Worm (Caenorhabditis elegans) whole organism, L4 larva: ENCODE measurements around the gene dmsr-5.

ENCODE experiments used
- F26F4.8 ChIP-seq: fragments of 200-800 bp; sonication (Bioruptor generic); conservative IDR thresholded peaks from 2 replicates; pipeline ENCODE4 v1.3.6; 2022; ENCODE audit warnings: missing genetic modification characterization, missing compliant biosample characterization
- F37D6.2 ChIP-seq: sonication (generic microtip); optimal IDR thresholded peaks from 2 replicates; lab custom pipeline; 2016; ENCODE audit warnings: mild to moderate bottlenecking, missing genetic modification characterization, missing compliant biosample characterization
- T26A8.4 ChIP-seq: fragments of 200-800 bp; sonication (Bioruptor generic); IDR thresholded peaks from 2 replicates; pipeline ENCODE4 v1.3.6; 2022; ENCODE audit warnings: missing genetic modification characterization, missing compliant biosample characterization
- Y105C5A.15 ChIP-seq: fragments of 200-800 bp; sonication (Bioruptor generic); IDR thresholded peaks from 2 replicates; pipeline ENCODE4 v1.3.6; 2022; ENCODE audit warnings: missing genetic modification characterization, missing compliant biosample characterization
- Y5F2A.4 ChIP-seq: fragments of 200-800 bp; sonication (Bioruptor generic); optimal IDR thresholded peaks from 2 replicates; lab custom pipeline; 2018; ENCODE audit warnings: mild to moderate bottlenecking, missing genetic modification characterization, missing compliant biosample characterization
- ZK546.5 ChIP-seq, 2 experiments: sonication (generic microtip); optimal IDR thresholded peaks; 2 replicates each; lab custom pipeline; 2017; ENCODE audit warnings: missing biosample characterization in 2 of 2, missing genetic modification characterization in 2 of 2
- aha-1 ChIP-seq: fragments of 150-350 bp; peaks from one replicate; lab custom pipeline; 2014; ENCODE audit warnings: missing biosample characterization, missing genetic modification characterization
- attf-4 ChIP-seq: sonication (generic microtip); optimal IDR thresholded peaks from 3 replicates; lab custom pipeline; 2017; ENCODE audit warnings: missing biosample characterization, missing genetic modification characterization
- ceh-28 ChIP-seq: fragments of 150-350 bp; optimal IDR thresholded peaks from 2 replicates; lab custom pipeline; 2014; ENCODE audit warnings: missing biosample characterization, missing genetic modification reagents, missing genetic modification characterization
- ceh-32 ChIP-seq: sonication (generic microtip); optimal IDR thresholded peaks from 2 replicates; lab custom pipeline; 2016; ENCODE audit warnings: mild to moderate bottlenecking, missing genetic modification characterization, missing compliant biosample characterization; ENCODE audit not compliant: poor library complexity
- ceh-44 ChIP-seq: fragments of 200-800 bp; sonication (Bioruptor generic); IDR thresholded peaks from 2 replicates; pipeline ENCODE4 v1.3.6; 2022; ENCODE audit warnings: missing genetic modification reagents, missing genetic modification characterization, missing compliant biosample characterization
- ceh-82 ChIP-seq: sonication (generic microtip); optimal IDR thresholded peaks from 2 replicates; lab custom pipeline; 2017; ENCODE audit warnings: missing biosample characterization, missing genetic modification characterization
- cey-2 ChIP-seq: sonication (generic microtip); optimal IDR thresholded peaks from 3 replicates; lab custom pipeline; 2017; ENCODE audit warnings: missing genetic modification characterization, mild to moderate bottlenecking, missing compliant biosample characterization, antibody characterized with exemption, borderline replicate concordance; ENCODE audit not compliant: insufficient read depth
- daf-12 ChIP-seq: fragments of 150-350 bp; optimal IDR thresholded peaks from 2 replicates; lab custom pipeline; 2014; ENCODE audit warnings: missing biosample characterization, missing genetic modification reagents, missing genetic modification characterization
- daf-16 ChIP-seq, 3 experiments: sonication (generic microtip); optimal IDR thresholded peaks; 2 replicates each; lab custom pipeline; 2016 to 2017; ENCODE audit warnings: missing genetic modification characterization in 3 of 3, missing genetic modification reagents in 3 of 3, mild to moderate bottlenecking in 2 of 3, missing compliant biosample characterization in 2 of 3, missing biosample characterization in 1 of 3, moderate library complexity in 1 of 3
- daf-19 ChIP-seq: fragments of 200-800 bp; sonication (Bioruptor generic); conservative IDR thresholded peaks from 2 replicates; pipeline ENCODE4 v1.3.6; 2022; ENCODE audit warnings: missing genetic modification characterization, missing compliant biosample characterization
- daf-8 ChIP-seq: fragments of 200-800 bp; sonication (Bioruptor generic); IDR thresholded peaks from 2 replicates; pipeline ENCODE4 v1.3.6; 2022; ENCODE audit warnings: missing genetic modification characterization, missing compliant biosample characterization
- dmd-6 ChIP-seq: fragments of 200-800 bp; sonication (Bioruptor generic); IDR thresholded peaks from 2 replicates; pipeline ENCODE4 v1.3.6; 2022; ENCODE audit warnings: missing genetic modification reagents, missing genetic modification characterization, missing compliant biosample characterization
- duxl-1 ChIP-seq: sonication (generic microtip); optimal IDR thresholded peaks from 2 replicates; lab custom pipeline; 2016; ENCODE audit warnings: mild to moderate bottlenecking, missing genetic modification characterization, moderate library complexity, missing compliant biosample characterization; ENCODE audit not compliant: poor library complexity
- dve-1 ChIP-seq: sonication (generic microtip); optimal IDR thresholded peaks from 2 replicates; lab custom pipeline; 2017; ENCODE audit warnings: antibody characterized with exemption, mild to moderate bottlenecking, missing genetic modification characterization, missing compliant biosample characterization; ENCODE audit not compliant: insufficient read depth
- fkh-10 ChIP-seq: fragments of 150-350 bp; optimal IDR thresholded peaks from 2 replicates; lab custom pipeline; 2014; ENCODE audit warnings: missing biosample characterization, missing genetic modification reagents, missing genetic modification characterization
- fos-1 ChIP-seq: fragments of 150-350 bp; optimal IDR thresholded peaks from 2 replicates; lab custom pipeline; 2014; ENCODE audit warnings: missing biosample characterization, missing genetic modification characterization
- hif-1 ChIP-seq, 2 experiments: sonication (generic microtip); optimal IDR thresholded peaks; 2 replicates each; lab custom pipeline; 2016 to 2017; ENCODE audit warnings: missing compliant biosample characterization in 2 of 2, missing genetic modification characterization in 2 of 2, missing genetic modification reagents in 2 of 2, missing genotype in 2 of 2, mild to moderate bottlenecking in 1 of 2
- hlh-11 ChIP-seq: fragments of 200-800 bp; sonication (Bioruptor generic); optimal IDR thresholded peaks from 2 replicates; lab custom pipeline; 2018; ENCODE audit warnings: mild to moderate bottlenecking, missing genetic modification characterization, missing compliant biosample characterization
- hmg-1.1 ChIP-seq: fragments of 200-800 bp; sonication (Bioruptor generic); IDR thresholded peaks from 2 replicates; pipeline ENCODE4 v1.3.6; 2022; ENCODE audit warnings: missing genetic modification reagents, missing genetic modification characterization, missing compliant biosample characterization
- jun-1 ChIP-seq: fragments of 150-350 bp; optimal IDR thresholded peaks from 2 replicates; lab custom pipeline; 2014; ENCODE audit warnings: missing biosample characterization, missing genetic modification reagents, missing genetic modification characterization
- lin-1 ChIP-seq: fragments of 200-800 bp; sonication (Bioruptor generic); IDR thresholded peaks from 2 replicates; pipeline ENCODE4 v1.3.6; 2022; ENCODE audit warnings: missing genetic modification reagents, missing genetic modification characterization, missing compliant biosample characterization
- lin-38 ChIP-seq: fragments of 200-800 bp; sonication (Bioruptor generic); IDR thresholded peaks from 2 replicates; pipeline ENCODE4 v1.3.6; 2022; ENCODE audit warnings: missing genetic modification reagents, missing genetic modification characterization, missing compliant biosample characterization
- lin-39 ChIP-seq: fragments of 150-350 bp; optimal IDR thresholded peaks from 2 replicates; lab custom pipeline; 2014; ENCODE audit warnings: missing biosample characterization, missing genetic modification reagents, missing genetic modification characterization
- mep-1 ChIP-seq: fragments of 150-350 bp; sonication (generic microtip); optimal IDR thresholded peaks from 3 replicates; lab custom pipeline; 2014; ENCODE audit warnings: missing biosample characterization, missing genetic modification characterization
- mxl-3 ChIP-seq: fragments of 200-800 bp; sonication (Bioruptor generic); optimal IDR thresholded peaks from 2 replicates; lab custom pipeline; 2018; ENCODE audit warnings: mild to moderate bottlenecking, missing genetic modification characterization, missing compliant biosample characterization
- nhr-10 ChIP-seq: fragments of 150-350 bp; optimal IDR thresholded peaks from 2 replicates; lab custom pipeline; 2014; ENCODE audit warnings: missing biosample characterization, missing genetic modification characterization
- nhr-111 ChIP-seq: fragments of 200-800 bp; sonication (Bioruptor generic); optimal IDR thresholded peaks from 2 replicates; lab custom pipeline; 2018; ENCODE audit warnings: mild to moderate bottlenecking, missing genetic modification characterization, missing compliant biosample characterization
- nhr-28 ChIP-seq: fragments of 150-350 bp; optimal IDR thresholded peaks from 2 replicates; lab custom pipeline; 2014; ENCODE audit warnings: missing biosample characterization, missing genetic modification characterization
- nhr-42 ChIP-seq: fragments of 200-800 bp; sonication (Bioruptor generic); IDR thresholded peaks from 2 replicates; pipeline ENCODE4 v1.3.6; 2022; ENCODE audit warnings: missing genetic modification characterization, missing compliant biosample characterization
- nhr-77 ChIP-seq: fragments of 150-350 bp; optimal IDR thresholded peaks from 2 replicates; lab custom pipeline; 2014; ENCODE audit warnings: missing biosample characterization, missing genetic modification characterization
- pqm-1 ChIP-seq: sonication (generic microtip); optimal IDR thresholded peaks from 2 replicates; lab custom pipeline; 2017; ENCODE audit warnings: missing biosample characterization, missing genetic modification characterization
- rbr-2 ChIP-seq: sonication (generic microtip); optimal IDR thresholded peaks from 2 replicates; lab custom pipeline; 2016; ENCODE audit warnings: missing genotype, missing genetic modification characterization, missing compliant biosample characterization
- saeg-2 ChIP-seq: fragments of 200-800 bp; sonication (Bioruptor generic); IDR thresholded peaks from 2 replicates; pipeline ENCODE4 v1.3.6; 2022; ENCODE audit warnings: missing genetic modification reagents, missing genetic modification characterization, missing compliant biosample characterization
- sdz-12 ChIP-seq: fragments of 200-800 bp; sonication (Bioruptor generic); optimal IDR thresholded peaks from 2 replicates; lab custom pipeline; 2018; ENCODE audit warnings: mild to moderate bottlenecking, missing genetic modification characterization, missing compliant biosample characterization
- spr-3 ChIP-seq: fragments of 200-800 bp; sonication (Bioruptor generic); optimal IDR thresholded peaks from 2 replicates; lab custom pipeline; 2018; ENCODE audit warnings: mild to moderate bottlenecking, missing genetic modification characterization, missing compliant biosample characterization
- tag-97 ChIP-seq: fragments of 200-800 bp; sonication (Bioruptor generic); IDR thresholded peaks from 2 replicates; pipeline ENCODE4 v1.3.6; 2022; ENCODE audit warnings: missing genetic modification characterization, missing compliant biosample characterization
- unc-130 ChIP-seq: sonication (generic microtip); optimal IDR thresholded peaks from 2 replicates; lab custom pipeline; 2016; ENCODE audit warnings: missing genetic modification reagents, missing genetic modification characterization, missing compliant biosample characterization
- unc-39 ChIP-seq: sonication (generic microtip); optimal IDR thresholded peaks from 2 replicates; lab custom pipeline; 2017; ENCODE audit warnings: missing biosample characterization, missing genetic modification characterization
- unc-62 ChIP-seq, 3 experiments: fragments of 150-350 bp in 1 of 3; sonication (generic microtip); optimal IDR thresholded peaks in 2 of 3; peaks in 1 of 3; 1 replicate in 1 of 3; 2 replicates in 2 of 3; lab custom pipeline; 2014 to 2017; ENCODE audit warnings: missing biosample characterization in 3 of 3, missing genetic modification characterization in 3 of 3, missing genetic modification reagents in 3 of 3, missing genotype in 1 of 3
- zfp-2 ChIP-seq: sonication (generic microtip); optimal IDR thresholded peaks from 2 replicates; lab custom pipeline; 2016; ENCODE audit warnings: mild to moderate bottlenecking, missing genetic modification characterization, missing compliant biosample characterization
- zfp-3 ChIP-seq: fragments of 200-800 bp; sonication (Bioruptor generic); conservative IDR thresholded peaks from 2 replicates; pipeline ENCODE4 v1.3.6; 2022; ENCODE audit warnings: missing genetic modification reagents, missing genetic modification characterization, missing compliant biosample characterization
- zip-11 ChIP-seq: fragments of 200-800 bp; sonication (Bioruptor generic); IDR thresholded peaks from 2 replicates; pipeline ENCODE4 v1.3.6; 2022; ENCODE audit warnings: missing genetic modification characterization, missing compliant biosample characterization
- zip-2 ChIP-seq: fragments of 150-350 bp; optimal IDR thresholded peaks from 2 replicates; lab custom pipeline; 2014; ENCODE audit warnings: missing biosample characterization, missing genetic modification characterization
- ztf-11 ChIP-seq: fragments of 150-350 bp; optimal IDR thresholded peaks from 2 replicates; lab custom pipeline; 2014; ENCODE audit warnings: missing biosample characterization, missing genetic modification characterization
- ztf-7 ChIP-seq: fragments of 150-350 bp; optimal IDR thresholded peaks from 2 replicates; lab custom pipeline; 2014; ENCODE audit warnings: missing biosample characterization, missing genetic modification characterization

The dmsr-5 gene

DNA sequence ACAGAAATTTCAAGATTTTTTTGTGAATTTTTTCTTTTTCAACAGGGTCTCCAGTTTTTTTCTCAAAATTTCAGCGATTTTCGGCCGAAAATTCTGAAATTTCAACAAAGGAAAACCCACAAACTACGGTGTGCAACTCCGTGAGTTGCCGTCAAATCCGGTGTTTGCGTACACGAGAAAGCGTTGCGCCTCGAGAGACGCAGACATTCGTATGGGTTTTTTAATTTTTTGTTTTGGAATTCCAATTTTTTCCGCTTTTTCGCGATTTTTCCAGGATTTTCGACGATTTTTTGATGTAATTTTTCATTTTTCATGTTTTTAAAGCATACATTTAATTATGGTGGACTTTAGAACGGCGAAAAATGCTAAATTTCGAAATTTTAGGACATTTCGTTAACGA lies 41.1 kb upstream of the dmsr-5 start (continued):
- no peak for TF ChIP-seq sdz-12 (GFP tag; lab: Kevin White, UChicago)
- TF ChIP-seq lin-39 (tag; lab: Kevin White, UChicago): no peak
- peak in 1 of 2 experiments; percentile 97 for TF ChIP-seq unc-62 (GFP tag; optimal IDR thresholded peaks at IDR 0.05 in 1 of 2; lab: Kevin White, UChicago)
- TF ChIP-seq unc-62 (tag; optimal IDR thresholded peaks at IDR 0.05; lab: Kevin White, UChicago): no peak
- peak; percentile 44 for TF ChIP-seq hlh-11 (tag; lab: Kevin White, UChicago)
- TF ChIP-seq dve-1 (tag; lab: Kevin White, UChicago): peak; percentile 86
- TF ChIP-seq ceh-82: no peak
- no peak for TF ChIP-seq daf-16 (GFP tag; optimal IDR thresholded peaks at IDR 0.05; lab: Kevin White, UChicago)
- TF ChIP-seq daf-16 (tag; optimal IDR thresholded peaks at IDR 0.05; lab: Kevin White, UChicago): peak; percentile 27
- no peak for TF ChIP-seq zip-2
- peak; percentile 49 for TF ChIP-seq mep-1 (tag; lab: Kevin White, UChicago)
- no peak for TF ChIP-seq unc-39 (tag; lab: Kevin White, UChicago)
- TF ChIP-seq T26A8.4 (GFP tag; lab: Robert Waterston, UW): peak; percentile 37; the same call in 1 of the 2 replicates
- peak; percentile 3 for TF ChIP-seq ztf-7 (tag; lab: Kevin White, UChicago)
- TF ChIP-seq ceh-44 (GFP tag; lab: Robert Waterston, UW): no peak
- TF ChIP-seq nhr-111 (GFP tag; lab: Kevin White, UChicago): no peak
- no peak for TF ChIP-seq tag-97
- TF ChIP-seq Y5F2A.4 (GFP tag; lab: Kevin White, UChicago): no peak
- TF ChIP-seq jun-1 (tag; lab: Kevin White, UChicago): no peak
- peak; percentile 73 for TF ChIP-seq unc-130
- no peak for TF ChIP-seq ZK546.5 (tag; optimal IDR thresholded peaks at IDR 0.05; lab: Kevin White, UChicago)
- no peak for TF ChIP-seq ceh-28 (tag; lab: Kevin White, UChicago)
- 0 out of 2 replicates have a peak, but pooled peaks have one; percentile 34 for TF ChIP-seq nhr-42 (GFP tag; lab: Robert Waterston, UW)
- peak in 1 of 2 experiments; percentile 28 for TF ChIP-seq hif-1 (tag; optimal IDR thresholded peaks at IDR 0.05; lab: Kevin White, UChicago)
- no peak for TF ChIP-seq ceh-32 (tag; lab: Kevin White, UChicago)
- TF ChIP-seq cey-2 (tag; lab: Kevin White, UChicago): no peak
- TF ChIP-seq pqm-1 (tag; lab: Kevin White, UChicago): no peak
- TF ChIP-seq duxl-1 (tag; lab: Kevin White, UChicago): peak; percentile 32
- no peak for TF ChIP-seq zfp-2 (tag; lab: Kevin White, UChicago)
- TF ChIP-seq zip-11 (GFP tag; lab: Robert Waterston, UW): no peak
- TF ChIP-seq lin-1 (GFP tag; lab: Robert Waterston, UW): no peak
- peak; percentile 75 for TF ChIP-seq nhr-77
- TF ChIP-seq rbr-2 (tag; lab: Kevin White, UChicago): peak; percentile 65
- TF ChIP-seq daf-12 (tag; lab: Kevin White, UChicago): no peak
- TF ChIP-seq F26F4.8 (GFP tag; lab: Robert Waterston, UW): no peak
- TF ChIP-seq fos-1 (tag; lab: Kevin White, UChicago): no peak
- peak; percentile 37 for TF ChIP-seq nhr-28 (tag; lab: Kevin White, UChicago)
- peak; percentile 41 for TF ChIP-seq dmd-6
- peak; percentile 71 for TF ChIP-seq hmg-1.1
- TF ChIP-seq ztf-11 (tag; lab: Kevin White, UChicago): no peak
- no peak for TF ChIP-seq F37D6.2 (tag; lab: Kevin White, UChicago)
- no peak for TF ChIP-seq daf-19 (GFP tag; lab: Robert Waterston, UW)
- no peak for TF ChIP-seq fkh-10 (GFP tag; lab: Kevin White, UChicago)
- no peak for TF ChIP-seq mxl-3 (GFP tag; lab: Kevin White, UChicago)
- TF ChIP-seq saeg-2 (GFP tag; lab: Robert Waterston, UW): 0 out of 2 replicates have a peak, but pooled peaks have one; percentile 27
- TF ChIP-seq Y105C5A.15 (GFP tag; lab: Robert Waterston, UW): no peak
- peak; percentile 34 for TF ChIP-seq aha-1 (tag; lab: Kevin White, UChicago)
- TF ChIP-seq lin-38 (GFP tag; lab: Robert Waterston, UW): peak; percentile 87
- TF ChIP-seq zfp-3 (GFP tag; lab: Robert Waterston, UW): no peak
- TF ChIP-seq daf-8 (GFP tag; lab: Robert Waterston, UW): no peak
- TF ChIP-seq attf-4 (tag; lab: Kevin White, UChicago): no peak
- no peak for TF ChIP-seq spr-3
- TF ChIP-seq nhr-10: no peak
